Fruit fly (Drosophila melanogaster): ENCODE measurements around the gene alphaKap4.

The alphaKap4 gene

DNA sequence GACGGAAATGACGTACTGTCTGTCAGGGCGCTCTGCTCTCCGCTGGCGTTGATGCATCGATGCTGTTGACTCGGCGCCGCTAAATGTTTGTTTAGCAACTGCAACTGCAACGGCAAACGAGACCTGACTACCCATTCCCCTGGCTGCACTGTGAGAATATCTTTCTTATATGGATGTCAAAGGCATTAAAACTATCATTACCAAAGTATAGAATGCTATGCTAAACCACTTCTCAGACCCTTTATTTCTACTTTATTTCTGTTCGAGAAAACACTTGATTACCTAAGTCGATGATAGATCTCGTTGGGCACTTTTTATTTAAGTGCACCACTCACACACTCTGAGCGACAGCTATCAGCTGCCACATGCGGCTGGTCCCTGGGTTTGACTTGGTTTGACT is 11.3 kb upstream of the alphaKap4 start:
- no peak for TF ChIP-seq Pif1B (GFP tag; optimal IDR thresholded peaks at IDR 0.05)
- peak; percentile 20 for TF ChIP-seq CG14655 (GFP tag; optimal IDR thresholded peaks at IDR 0.05)
- TF ChIP-seq CG15710 (tag; optimal IDR thresholded peaks at IDR 0.05): peak; percentile 18
- no peak for TF ChIP-seq CG34367 (tag; optimal IDR thresholded peaks at IDR 0.05)
- no peak for TF ChIP-seq Snoo (tag; optimal IDR thresholded peaks at IDR 0.05)
- peak; percentile 47 for TF ChIP-seq CG8159 (tag; optimal IDR thresholded peaks at IDR 0.05)

DNA sequence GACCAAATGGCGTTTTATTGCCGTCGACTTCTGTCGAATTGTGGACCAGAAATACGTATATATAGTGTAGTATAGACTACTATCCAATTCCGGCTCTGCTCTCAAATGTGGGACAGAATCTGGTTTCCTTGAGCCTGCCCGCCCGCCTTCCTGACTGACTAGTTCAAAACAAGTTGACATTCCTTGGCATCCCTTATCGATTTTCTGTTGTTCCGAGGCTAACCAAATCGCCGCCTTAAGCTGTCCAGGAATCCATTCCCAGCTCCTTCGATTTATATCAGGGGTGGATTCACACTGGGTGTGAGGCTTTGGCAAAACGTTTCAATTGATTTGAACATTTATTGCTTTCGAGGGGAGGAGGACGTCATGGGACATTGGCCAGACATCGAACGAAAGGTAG is 2.1 kb upstream of the alphaKap4 start:
- TF ChIP-seq CG13204 (GFP tag; optimal IDR thresholded peaks at IDR 0.05): no peak
- TF ChIP-seq CG34367 (tag; optimal IDR thresholded peaks at IDR 0.05): no peak
- no peak for TF ChIP-seq CG8159 (tag; optimal IDR thresholded peaks at IDR 0.05)
- no peak for TF ChIP-seq Pif1B (GFP tag; optimal IDR thresholded peaks at IDR 0.05)
- no peak for TF ChIP-seq CG14655 (GFP tag; optimal IDR thresholded peaks at IDR 0.05)
- TF ChIP-seq EcR (GFP tag; optimal IDR thresholded peaks at IDR 0.05): no peak
- no peak for TF ChIP-seq CG10348 (GFP tag; IDR thresholded peaks at IDR 0.05)
- no peak for TF ChIP-seq D1 (tag; optimal IDR thresholded peaks at IDR 0.05)
- TF ChIP-seq CG15710 (tag; optimal IDR thresholded peaks at IDR 0.05): no peak
- TF ChIP-seq CG4496 (GFP tag; IDR thresholded peaks at IDR 0.05): no peak
- no peak for TF ChIP-seq Ets98B (GFP tag; IDR thresholded peaks at IDR 0.05)
- no peak for TF ChIP-seq CG17806 (tag; optimal IDR thresholded peaks at IDR 0.05)
- TF ChIP-seq CG32121 (GFP tag; IDR thresholded peaks at IDR 0.05): no peak

- TF ChIP-seq CG34367 (tag; optimal IDR thresholded peaks at IDR 0.05): no peak
- no peak for TF ChIP-seq CG8159 (tag; optimal IDR thresholded peaks at IDR 0.05)
- TF ChIP-seq CG10348 (GFP tag; IDR thresholded peaks at IDR 0.05): no peak
- no peak for TF ChIP-seq CG17806 (tag; optimal IDR thresholded peaks at IDR 0.05)
- no peak for TF ChIP-seq CG14655 (GFP tag; optimal IDR thresholded peaks at IDR 0.05)
- TF ChIP-seq D1 (tag; optimal IDR thresholded peaks at IDR 0.05): no peak
- TF ChIP-seq CG4496 (GFP tag; IDR thresholded peaks at IDR 0.05): no peak
- no peak for TF ChIP-seq gl (tag; optimal IDR thresholded peaks at IDR 0.05)
- TF ChIP-seq Pif1A (GFP tag; optimal IDR thresholded peaks at IDR 0.05): no peak
- TF ChIP-seq CG8301 (tag; optimal IDR thresholded peaks at IDR 0.05): no peak
- no peak for TF ChIP-seq CG15710 (tag; optimal IDR thresholded peaks at IDR 0.05)
- TF ChIP-seq Snoo (tag; optimal IDR thresholded peaks at IDR 0.05): no peak
- TF ChIP-seq CG12605 (GFP tag; IDR thresholded peaks at IDR 0.05): no peak
- no peak for TF ChIP-seq CG32121 (GFP tag; IDR thresholded peaks at IDR 0.05)
- TF ChIP-seq Pif1B (GFP tag; optimal IDR thresholded peaks at IDR 0.05): no peak
- TF ChIP-seq fd96Ca (GFP tag; IDR thresholded peaks at IDR 0.05): no peak
- TF ChIP-seq Ets98B (GFP tag; IDR thresholded peaks at IDR 0.05): no peak
- no peak for TF ChIP-seq CG9948 (tag; optimal IDR thresholded peaks at IDR 0.05)
- no peak for TF ChIP-seq EcR (GFP tag; optimal IDR thresholded peaks at IDR 0.05)
- no peak for TF ChIP-seq CG13204 (GFP tag; optimal IDR thresholded peaks at IDR 0.05)
Observed at dm6 chr3L:6000938-6001337, 9.9 kb downstream of the alphaKap4 start.

dm6 chr3L:5999888-6000287 is 10.9 kb downstream of the alphaKap4 start:
- no peak for TF ChIP-seq CG32121 (GFP tag; IDR thresholded peaks at IDR 0.05)

- TF ChIP-seq CG13204 (GFP tag; optimal IDR thresholded peaks at IDR 0.05) (no peak), CG32121 (GFP tag; IDR thresholded peaks at IDR 0.05) (no peak), Ets98B (GFP tag; IDR thresholded peaks at IDR 0.05) (no peak), CG12605 (GFP tag; IDR thresholded peaks at IDR 0.05) (peak; percentile 89), rn (GFP tag; IDR thresholded peaks at IDR 0.05) (no peak), gl (tag; optimal IDR thresholded peaks at IDR 0.05) (no peak)
Observed at dm6 chr3L:5996936-5997335, 13.9 kb downstream of the alphaKap4 start, which contains the start of gene PVRAP. TSS of gene PVRAP (plus strand) at chr3L:5997208.

dm6 chr3L:5996520-5996919 is 14.3 kb downstream of the alphaKap4 start:
- TF ChIP-seq gl (tag; optimal IDR thresholded peaks at IDR 0.05) (no peak), EcR (GFP tag; optimal IDR thresholded peaks at IDR 0.05) (no peak), Snoo (tag; optimal IDR thresholded peaks at IDR 0.05) (no peak), CG34367 (tag; optimal IDR thresholded peaks at IDR 0.05) (no peak), CG12605 (GFP tag; IDR thresholded peaks at IDR 0.05) (no peak), CG4496 (GFP tag; IDR thresholded peaks at IDR 0.05) (no peak), CG13204 (GFP tag; optimal IDR thresholded peaks at IDR 0.05) (no peak), CG32121 (GFP tag; IDR thresholded peaks at IDR 0.05) (no peak), CG9948 (tag; optimal IDR thresholded peaks at IDR 0.05) (no peak), D1 (tag; optimal IDR thresholded peaks at IDR 0.05) (no peak), CG10348 (GFP tag; IDR thresholded peaks at IDR 0.05) (no peak), CG8159 (tag; optimal IDR thresholded peaks at IDR 0.05) (no peak), CG14655 (GFP tag; optimal IDR thresholded peaks at IDR 0.05) (no peak)

- TF ChIP-seq D1 (tag; optimal IDR thresholded peaks at IDR 0.05) (no peak), CG8159 (tag; optimal IDR thresholded peaks at IDR 0.05) (no peak), CG34367 (tag; optimal IDR thresholded peaks at IDR 0.05) (no peak), CG8301 (tag; optimal IDR thresholded peaks at IDR 0.05) (no peak), EcR (GFP tag; optimal IDR thresholded peaks at IDR 0.05) (no peak), CG12605 (GFP tag; IDR thresholded peaks at IDR 0.05) (no peak), Pif1B (GFP tag; optimal IDR thresholded peaks at IDR 0.05) (no peak), CG15710 (tag; optimal IDR thresholded peaks at IDR 0.05) (no peak), Snoo (tag; optimal IDR thresholded peaks at IDR 0.05) (no peak), fd96Ca (GFP tag; IDR thresholded peaks at IDR 0.05) (no peak), CG13204 (GFP tag; optimal IDR thresholded peaks at IDR 0.05) (no peak), CG32121 (GFP tag; IDR thresholded peaks at IDR 0.05) (no peak), gl (tag; optimal IDR thresholded peaks at IDR 0.05) (no peak), CG17806 (tag; optimal IDR thresholded peaks at IDR 0.05) (no peak), CG14655 (GFP tag; optimal IDR thresholded peaks at IDR 0.05) (no peak), CG10348 (GFP tag; IDR thresholded peaks at IDR 0.05) (no peak)
Observed at dm6 chr3L:5993701-5994499, 16.9 kb downstream of the alphaKap4 start.
